Worm (Caenorhabditis elegans) whole organism, L3 larva: Measurements from ENCODE around the gene ftt-2.

ENCODE experiments used
- R02D3.7 ChIP-seq: fragments of 150-350 bp; optimal IDR thresholded peaks from 2 replicates; lab custom pipeline; 2014; ENCODE audit warnings: missing biosample characterization, missing genetic modification characterization
- ZK546.5 ChIP-seq: sonication (generic microtip); optimal IDR thresholded peaks from 2 replicates; lab custom pipeline; 2017; ENCODE audit warnings: missing biosample characterization, missing genetic modification characterization
- aly-2 ChIP-seq: fragments of 150-350 bp; optimal IDR thresholded peaks from 2 replicates; lab custom pipeline; 2014; ENCODE audit warnings: missing biosample characterization, missing genetic modification characterization
- ama-1 ChIP-seq: fragments of 150-350 bp; optimal IDR thresholded peaks from 2 replicates; lab custom pipeline; 2018
- ceh-28 ChIP-seq: fragments of 150-350 bp; optimal IDR thresholded peaks from 2 replicates; lab custom pipeline; 2014; ENCODE audit warnings: missing biosample characterization, missing genetic modification reagents, missing genetic modification characterization
- daf-12 ChIP-seq: fragments of 150-350 bp; optimal IDR thresholded peaks from 2 replicates; lab custom pipeline; 2014; ENCODE audit warnings: missing biosample characterization, missing genetic modification reagents, missing genetic modification characterization
- egl-27 ChIP-seq: sonication (generic microtip); optimal IDR thresholded peaks from 4 replicates; lab custom pipeline; 2017; ENCODE audit warnings: missing biosample characterization, missing genetic modification reagents, missing genetic modification characterization
- egl-5 ChIP-seq: fragments of 150-350 bp; optimal IDR thresholded peaks from 2 replicates; lab custom pipeline; 2017; ENCODE audit warnings: missing biosample characterization, missing genetic modification reagents, missing genetic modification characterization, inconsistent platforms
- elt-1 ChIP-seq: fragments of 150-350 bp; optimal IDR thresholded peaks from 2 replicates; lab custom pipeline; 2014; ENCODE audit warnings: missing biosample characterization, missing genetic modification characterization
- elt-2 ChIP-seq: sonication (generic microtip); optimal IDR thresholded peaks from 2 replicates; lab custom pipeline; 2016; ENCODE audit warnings: missing genetic modification reagents, mild to moderate bottlenecking, missing genetic modification characterization, missing compliant biosample characterization
- elt-3 ChIP-seq, 3 experiments: fragments of 150-350 bp in 1 of 3; sonication (generic microtip) in 2 of 3; optimal IDR thresholded peaks; 2 replicates in 2 of 3; 4 replicates in 1 of 3; lab custom pipeline; 2014 to 2017; ENCODE audit warnings: missing biosample characterization in 3 of 3, missing genetic modification characterization in 3 of 3
- fkh-10 ChIP-seq: sonication (generic microtip); optimal IDR thresholded peaks from 2 replicates; lab custom pipeline; 2017; ENCODE audit warnings: missing biosample characterization, missing genetic modification reagents, missing genetic modification characterization
- fkh-2 ChIP-seq: fragments of 150-350 bp; optimal IDR thresholded peaks from 2 replicates; lab custom pipeline; 2014; ENCODE audit warnings: missing biosample characterization, missing genetic modification reagents, missing genetic modification characterization
- fos-1 ChIP-seq: fragments of 150-350 bp; optimal IDR thresholded peaks from 2 replicates; lab custom pipeline; 2014; ENCODE audit warnings: missing biosample characterization, missing genetic modification characterization
- hmg-11 ChIP-seq: sonication (generic microtip); optimal IDR thresholded peaks from 2 replicates; lab custom pipeline; 2016; ENCODE audit warnings: missing genetic modification characterization, missing compliant biosample characterization
- jun-1 ChIP-seq: fragments of 150-350 bp; optimal IDR thresholded peaks from 2 replicates; lab custom pipeline; 2014; ENCODE audit warnings: missing biosample characterization, missing genetic modification reagents, missing genetic modification characterization
- lin-15B ChIP-seq: fragments of 150-350 bp; optimal IDR thresholded peaks from 2 replicates; lab custom pipeline; 2014; ENCODE audit warnings: missing biosample characterization, missing genetic modification characterization
- lin-39 ChIP-seq: fragments of 150-350 bp; optimal IDR thresholded peaks from 2 replicates; lab custom pipeline; 2018; ENCODE audit warnings: missing biosample characterization, missing genetic modification reagents, missing genetic modification characterization
- mdl-1 ChIP-seq: fragments of 150-350 bp; optimal IDR thresholded peaks from 2 replicates; lab custom pipeline; 2014; ENCODE audit warnings: missing biosample characterization, missing genetic modification characterization
- nhr-12 ChIP-seq: fragments of 150-350 bp; optimal IDR thresholded peaks from 2 replicates; lab custom pipeline; 2014; ENCODE audit warnings: missing biosample characterization, missing genetic modification characterization
- nhr-23 ChIP-seq: fragments of 150-350 bp; optimal IDR thresholded peaks from 2 replicates; lab custom pipeline; 2014; ENCODE audit warnings: missing biosample characterization, missing genetic modification reagents, missing genetic modification characterization
- nhr-237 ChIP-seq: fragments of 150-350 bp; optimal IDR thresholded peaks from 2 replicates; lab custom pipeline; 2014; ENCODE audit warnings: missing biosample characterization, missing genetic modification characterization
- nhr-25 ChIP-seq: sonication (generic microtip); optimal IDR thresholded peaks from 2 replicates; lab custom pipeline; 2017; ENCODE audit warnings: missing biosample characterization, missing genetic modification characterization
- nhr-28 ChIP-seq: fragments of 150-350 bp; optimal IDR thresholded peaks from 2 replicates; lab custom pipeline; 2014; ENCODE audit warnings: missing biosample characterization, missing genetic modification characterization
- nhr-43 ChIP-seq: sonication (generic microtip); optimal IDR thresholded peaks from 2 replicates; lab custom pipeline; 2016; ENCODE audit warnings: mild to moderate bottlenecking, missing genetic modification characterization, missing compliant biosample characterization; ENCODE audit not compliant: poor library complexity, severe bottlenecking
- nhr-76 ChIP-seq: fragments of 150-350 bp; sonication (generic microtip); optimal IDR thresholded peaks from 5 replicates; lab custom pipeline; 2014; ENCODE audit warnings: missing biosample characterization, missing genetic modification characterization
- nhr-77 ChIP-seq: fragments of 150-350 bp; optimal IDR thresholded peaks from 2 replicates; lab custom pipeline; 2014; ENCODE audit warnings: missing biosample characterization, missing genetic modification characterization
- pha-4 ChIP-seq: fragments of 150-350 bp; optimal IDR thresholded peaks from 2 replicates; lab custom pipeline; 2014; ENCODE audit warnings: missing biosample characterization, missing genetic modification reagents, missing genetic modification characterization
- pqm-1 ChIP-seq: fragments of 150-350 bp; optimal IDR thresholded peaks from 2 replicates; lab custom pipeline; 2017; ENCODE audit warnings: missing biosample characterization, missing genetic modification characterization, inconsistent platforms
- sea-2 ChIP-seq: fragments of 150-350 bp; sonication (generic microtip); optimal IDR thresholded peaks from 4 replicates; lab custom pipeline; 2014; ENCODE audit warnings: missing biosample characterization, missing genetic modification reagents, missing genetic modification characterization
- skn-1 ChIP-seq: fragments of 150-350 bp; optimal IDR thresholded peaks from 2 replicates; lab custom pipeline; 2014; ENCODE audit warnings: missing biosample characterization, missing genetic modification characterization
- snpc-4 ChIP-seq: fragments of 150-350 bp; optimal IDR thresholded peaks from 2 replicates; lab custom pipeline; 2014; ENCODE audit warnings: missing biosample characterization, missing genetic modification characterization
- tbx-2 ChIP-seq: sonication (generic microtip); optimal IDR thresholded peaks from 2 replicates; lab custom pipeline; 2016; ENCODE audit warnings: mild to moderate bottlenecking, missing genetic modification characterization, missing compliant biosample characterization
- unc-62 ChIP-seq: fragments of 150-350 bp; sonication (generic microtip); optimal IDR thresholded peaks from 4 replicates; lab custom pipeline; 2014; ENCODE audit warnings: missing biosample characterization, missing genetic modification reagents, missing genetic modification characterization
- zag-1 ChIP-seq: fragments of 150-350 bp; optimal IDR thresholded peaks from 2 replicates; lab custom pipeline; 2014; ENCODE audit warnings: missing biosample characterization, missing genetic modification characterization
- ztf-11 ChIP-seq: fragments of 150-350 bp; optimal IDR thresholded peaks from 2 replicates; lab custom pipeline; 2014; ENCODE audit warnings: missing biosample characterization, missing genetic modification characterization
- ztf-4 ChIP-seq: fragments of 150-350 bp; optimal IDR thresholded peaks from 2 replicates; lab custom pipeline; 2014; ENCODE audit warnings: missing biosample characterization, missing genetic modification characterization

The ftt-2 gene

ce11 chrX:11624621-11625020, 19.4 kb upstream of the ftt-2 start:
- TF ChIP-seq elt-1 (tag; lab: Kevin White, UChicago), result no peak
- TF ChIP-seq aly-2, result no peak
- no peak for TF ChIP-seq nhr-76 (tag; lab: Kevin White, UChicago)
- TF ChIP-seq nhr-28 (tag; lab: Kevin White, UChicago), result no peak
- TF ChIP-seq lin-39, result no peak
- TF ChIP-seq ztf-11 (tag; lab: Kevin White, UChicago), result no peak
- TF ChIP-seq egl-5 (tag; lab: Kevin White, UChicago), result no peak
- TF ChIP-seq nhr-237 (tag; lab: Kevin White, UChicago), result no peak
- TF ChIP-seq ztf-4 (tag; lab: Kevin White, UChicago), result no peak
- TF ChIP-seq pqm-1 (tag; lab: Kevin White, UChicago), result no peak
- TF ChIP-seq unc-62, result no peak
- TF ChIP-seq ZK546.5 (tag; lab: Kevin White, UChicago), result no peak
- no peak for TF ChIP-seq ama-1 (lab: Kevin White, UChicago)
- TF ChIP-seq daf-12 (tag; lab: Kevin White, UChicago), result no peak
- no peak for TF ChIP-seq nhr-23 (tag; lab: Kevin White, UChicago)

- no peak for TF ChIP-seq sea-2 (GFP tag; lab: Kevin White, UChicago)
- peak; percentile 42 for TF ChIP-seq snpc-4 (tag; lab: Kevin White, UChicago)
Measured at ce11 chrX:11623442-11623841, 18.2 kb upstream of the ftt-2 start.

ce11 chrX:11621997-11622396, 16.8 kb upstream of the ftt-2 start, which contains the start of gene sto-3:
sto-3 (minus strand) TSS chrX:11622097.
- no peak for TF ChIP-seq skn-1
- TF ChIP-seq lin-39, result no peak
- no peak for TF ChIP-seq zag-1 (tag; lab: Kevin White, UChicago)
- no peak for TF ChIP-seq egl-27 (tag; lab: Kevin White, UChicago)
- TF ChIP-seq fkh-2 (tag; lab: Kevin White, UChicago), result no peak
- TF ChIP-seq jun-1 (tag; lab: Kevin White, UChicago), result no peak
- no peak for TF ChIP-seq egl-5 (tag; lab: Kevin White, UChicago)
- no peak for TF ChIP-seq lin-15B (tag; lab: Kevin White, UChicago)
- TF ChIP-seq fos-1 (tag; lab: Kevin White, UChicago), result no peak
- TF ChIP-seq fkh-10 (GFP tag; lab: Kevin White, UChicago), result no peak
- TF ChIP-seq elt-3 (tag; optimal IDR thresholded peaks at IDR 0.05; lab: Kevin White, UChicago), result no peak
- no peak for TF ChIP-seq hmg-11
- no peak for TF ChIP-seq R02D3.7 (tag; lab: Kevin White, UChicago)
- no peak for TF ChIP-seq mdl-1 (tag; lab: Kevin White, UChicago)
- TF ChIP-seq nhr-43 (tag; lab: Kevin White, UChicago), result no peak
- TF ChIP-seq ztf-4 (tag; lab: Kevin White, UChicago), result no peak
- TF ChIP-seq unc-62, result no peak
- no peak for TF ChIP-seq tbx-2 (tag; lab: Kevin White, UChicago)
- TF ChIP-seq nhr-77, result no peak
- no peak for TF ChIP-seq nhr-12 (tag; lab: Kevin White, UChicago)
- TF ChIP-seq, all 47 proteins: peak for 0

- TF ChIP-seq R02D3.7 (tag; lab: Kevin White, UChicago) (no peak), ceh-28 (no peak), elt-2 (tag; lab: Kevin White, UChicago) (no peak)
Measured at ce11 chrX:11617387-11617786, 12.2 kb upstream of the ftt-2 start, which contains the start of gene F52D10.4. F52D10.4 (plus strand) TSS chrX:11617470.

- TF ChIP-seq elt-2 (tag; lab: Kevin White, UChicago), result peak; percentile 51
- peak; percentile 32 for TF ChIP-seq nhr-25
- TF ChIP-seq elt-1 (tag; lab: Kevin White, UChicago), result peak; percentile 86
- no peak for TF ChIP-seq pha-4 (tag; lab: Kevin White, UChicago)
- TF ChIP-seq, all 47 proteins: peak for 3
Measured at ce11 chrX:11608110-11608759, 3.0 kb upstream of the ftt-2 start.
